Worm (Caenorhabditis elegans): ENCODE measurements around the gene F41B4.1.
A peak's percentile ranks its signal among the peaks of the same experiment; 100 is the strongest.

Gene F41B4.1

DNA sequence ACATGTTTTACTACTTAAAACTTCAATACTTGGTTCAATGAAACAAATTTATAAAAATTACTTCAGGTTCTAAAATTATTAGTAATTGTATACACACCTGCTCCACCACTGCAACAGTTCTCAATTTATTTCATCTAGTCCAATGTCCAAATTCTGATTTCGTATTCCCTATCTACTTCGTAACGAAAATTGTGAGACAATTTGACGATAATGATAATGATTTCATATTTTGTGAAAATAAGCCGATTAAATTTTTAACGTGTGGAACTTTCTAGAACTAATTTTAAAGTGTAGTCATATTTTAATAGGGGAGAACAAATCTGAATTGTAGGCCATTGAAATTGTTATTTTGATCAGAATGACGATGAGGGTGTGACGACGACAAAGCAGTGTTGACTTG is 35.2 kb downstream of the F41B4.1 start:
- TF ChIP-seq nhr-25 (tag; optimal IDR thresholded peaks at IDR 0.05; ENCODE audit: borderline replicate concordance, insufficient read depth): no peak
- no peak for TF ChIP-seq ztf-7 (tag; optimal IDR thresholded peaks at IDR 0.05)
- no peak for TF ChIP-seq ceh-82 (tag; optimal IDR thresholded peaks at IDR 0.05)
- TF ChIP-seq dmd-9 (GFP tag; IDR thresholded peaks at IDR 0.05): no peak
- TF ChIP-seq ZK546.5 (tag; optimal IDR thresholded peaks at IDR 0.05): no peak
- no peak for TF ChIP-seq madf-5 (GFP tag; IDR thresholded peaks at IDR 0.05)
- TF ChIP-seq dve-1 (tag; optimal IDR thresholded peaks at IDR 0.05; ENCODE audit: insufficient read depth): peak; percentile 29
- no peak for TF ChIP-seq tag-97 (GFP tag; IDR thresholded peaks at IDR 0.05)
- TF ChIP-seq set-16 (GFP tag; IDR thresholded peaks at IDR 0.05): no peak
- TF ChIP-seq lim-7 (GFP tag; IDR thresholded peaks at IDR 0.05): no peak
- TF ChIP-seq skn-1 (tag; optimal IDR thresholded peaks at IDR 0.05): no peak
- TF ChIP-seq lin-15B (tag; optimal IDR thresholded peaks at IDR 0.05): no peak
- TF ChIP-seq hlh-30 (tag; optimal IDR thresholded peaks at IDR 0.05; ENCODE audit: insufficient read depth): peak; percentile 31
- TF ChIP-seq D1046.2 (GFP tag; IDR thresholded peaks at IDR 0.05): no peak
- TF ChIP-seq lin-13 (GFP tag; optimal IDR thresholded peaks at IDR 0.05): no peak
- TF ChIP-seq T20F7.1 (GFP tag; optimal IDR thresholded peaks at IDR 0.05): peak; percentile 6
- TF ChIP-seq nhr-237 (tag; optimal IDR thresholded peaks at IDR 0.05): no peak
- TF ChIP-seq ceh-20 (GFP tag; IDR thresholded peaks at IDR 0.05): no peak
- no peak for TF ChIP-seq Y48G9A.11 (GFP tag; IDR thresholded peaks at IDR 0.05)
- TF ChIP-seq spr-1 (tag; optimal IDR thresholded peaks at IDR 0.05): no peak
- no peak for TF ChIP-seq nhr-11 (tag; optimal IDR thresholded peaks at IDR 0.05)
- no peak for TF ChIP-seq mep-1 (tag; optimal IDR thresholded peaks at IDR 0.05)
- no peak for TF ChIP-seq ZK337.2 (GFP tag; IDR thresholded peaks at IDR 0.05)
- TF ChIP-seq ceh-44 (GFP tag; IDR thresholded peaks at IDR 0.05): no peak
- TF ChIP-seq lir-3 (tag; optimal IDR thresholded peaks at IDR 0.05): no peak
- TF ChIP-seq F10B5.3 (tag; optimal IDR thresholded peaks at IDR 0.05): no peak
- TF ChIP-seq daf-16 (GFP tag; optimal IDR thresholded peaks at IDR 0.05): no peak
- peak; percentile 56 for TF ChIP-seq daf-16 (tag; optimal IDR thresholded peaks at IDR 0.05)
- TF ChIP-seq mxl-2 (GFP tag; conservative IDR thresholded peaks at IDR 0.05): no peak
- TF ChIP-seq ztf-11 (tag; optimal IDR thresholded peaks at IDR 0.05): no peak
- TF ChIP-seq zip-11 (GFP tag; IDR thresholded peaks at IDR 0.05): no peak
- peak in 1 of 2 experiments; percentile 41 for TF ChIP-seq unc-62 (GFP tag; optimal IDR thresholded peaks at IDR 0.05 in 1 of 2)
- TF ChIP-seq unc-62 (tag; optimal IDR thresholded peaks at IDR 0.05): no peak
- no peak for TF ChIP-seq lsy-2 (tag; optimal IDR thresholded peaks at IDR 0.05)
- TF ChIP-seq zip-2 (tag; optimal IDR thresholded peaks at IDR 0.05): no peak
- TF ChIP-seq dmd-8 (GFP tag; IDR thresholded peaks at IDR 0.05): no peak
- no peak for TF ChIP-seq hlh-11 (tag; optimal IDR thresholded peaks at IDR 0.05)
- peak; percentile 20; the same call in 1 of the 2 replicates for TF ChIP-seq dmd-6 (GFP tag; IDR thresholded peaks at IDR 0.05)
- TF ChIP-seq zag-1 (tag; optimal IDR thresholded peaks at IDR 0.05): no peak
- no peak for TF ChIP-seq ceh-62 (tag; optimal IDR thresholded peaks at IDR 0.05)
- no peak for TF ChIP-seq ctbp-1 (GFP tag; IDR thresholded peaks at IDR 0.05)

DNA sequence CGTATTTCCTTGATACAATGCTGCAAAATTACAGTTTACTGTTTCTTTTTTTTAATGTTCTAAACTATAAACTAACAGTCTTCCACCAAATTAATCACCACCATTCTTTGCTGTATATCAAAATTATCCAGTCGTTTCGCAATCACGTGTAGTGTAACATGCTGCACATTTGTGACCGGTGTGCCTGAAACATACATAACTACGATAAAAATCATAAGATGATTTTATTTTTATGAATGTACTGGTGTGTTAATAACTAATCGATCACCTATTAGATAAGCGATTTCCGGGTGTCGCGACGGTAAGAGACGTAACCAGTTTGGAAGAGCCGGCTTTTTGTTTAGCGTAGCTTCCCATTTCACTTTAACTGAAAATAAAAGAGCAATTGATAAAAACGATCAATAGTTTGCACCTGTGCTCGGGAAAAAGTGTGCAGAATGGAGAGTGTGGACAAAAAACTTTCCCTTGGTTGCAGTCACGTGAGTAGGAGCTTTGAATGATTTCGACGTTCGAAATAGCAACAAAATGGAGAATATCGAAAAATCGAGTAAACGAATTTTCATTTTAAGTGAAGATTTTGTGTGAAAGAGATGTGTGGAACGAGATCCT is 36.6 kb downstream of the F41B4.1 start, which contains the start of gene sgca-1:
Gene sgca-1, minus strand, starts transcription at position 584 of the 609 bp plus-strand sequence.
- TF ChIP-seq F44E2.7 (GFP tag; IDR thresholded peaks at IDR 0.05): no peak
- TF ChIP-seq php-3 (GFP tag; IDR thresholded peaks at IDR 0.05): peak; percentile 92
- TF ChIP-seq mxl-3 (GFP tag; optimal IDR thresholded peaks at IDR 0.05): peak; percentile 1
- TF ChIP-seq mxl-2 (GFP tag; conservative IDR thresholded peaks at IDR 0.05): no peak
- no peak for TF ChIP-seq fos-1 (tag; optimal IDR thresholded peaks at IDR 0.05)
- TF ChIP-seq pqm-1 (tag; optimal IDR thresholded peaks at IDR 0.05): peak; percentile 35
- TF ChIP-seq daf-16 (GFP tag; optimal IDR thresholded peaks at IDR 0.05): peak in 1 of 2 experiments; percentile 31
- peak; percentile 85 for TF ChIP-seq daf-16 (tag; optimal IDR thresholded peaks at IDR 0.05)
- TF ChIP-seq lin-15B (tag; optimal IDR thresholded peaks at IDR 0.05): no peak
- TF ChIP-seq mdt-29 (GFP tag; IDR thresholded peaks at IDR 0.05): 0 out of 2 replicates have a peak, but pooled peaks have one; percentile 21
- no peak for TF ChIP-seq jun-1 (tag; optimal IDR thresholded peaks at IDR 0.05)
- peak; percentile 75 for TF ChIP-seq hlh-11 (tag; optimal IDR thresholded peaks at IDR 0.05)
- TF ChIP-seq aha-1 (tag): peak; percentile 53
- peak; percentile 47; the same call in 1 of the 2 replicates for TF ChIP-seq tra-1 (GFP tag; IDR thresholded peaks at IDR 0.05)
- no peak for TF ChIP-seq fkh-10 (GFP tag; optimal IDR thresholded peaks at IDR 0.05)
- peak; percentile 55 for TF ChIP-seq nhr-102 (tag; optimal IDR thresholded peaks at IDR 0.05)
- peak; percentile 6 for TF ChIP-seq ztf-7 (tag; optimal IDR thresholded peaks at IDR 0.05)
- TF ChIP-seq mdl-1 (tag; optimal IDR thresholded peaks at IDR 0.05): peak in 1 of 2 experiments; percentile 17
